Worm (Caenorhabditis elegans): ENCODE results near the gene F23H11.7.
A peak's percentile ranks its signal among the peaks of the same experiment; 100 is the strongest.

Gene F23H11.7

ce11 chrIII:873432-873831 lies 45.8 kb downstream of the F23H11.7 start, which contains the start of gene clc-19:
Gene clc-19, minus strand, starts transcription at chrIII:873566.
- TF ChIP-seq hlh-26 (GFP tag; conservative IDR thresholded peaks at IDR 0.05) (no peak), mcd-1 (GFP tag; IDR thresholded peaks at IDR 0.05) (no peak), unc-62 (GFP tag; optimal IDR thresholded peaks at IDR 0.05) (peak; percentile 26), nhr-80 (tag; optimal IDR thresholded peaks at IDR 0.05) (peak; percentile 33)

- TF ChIP-seq ztf-28 (GFP tag; IDR thresholded peaks at IDR 0.05) (no peak), snpc-3.4 (tag; optimal IDR thresholded peaks at IDR 0.05) (no peak), pha-4 (tag; optimal IDR thresholded peaks at IDR 0.05) (no peak), C17E4.6 (GFP tag; IDR thresholded peaks at IDR 0.05) (no peak), athp-1 (tag; optimal IDR thresholded peaks at IDR 0.05) (no peak), ztf-25 (GFP tag; IDR thresholded peaks at IDR 0.05) (no peak), nhr-80 (tag; optimal IDR thresholded peaks at IDR 0.05) (no peak), cebp-2 (GFP tag; IDR thresholded peaks at IDR 0.05) (no peak), ets-4 (GFP tag; optimal IDR thresholded peaks at IDR 0.05) (no peak), egrh-3 (GFP tag; IDR thresholded peaks at IDR 0.05) (no peak), lag-1 (GFP tag; IDR thresholded peaks at IDR 0.05) (no peak), aptf-3 (GFP tag; IDR thresholded peaks at IDR 0.05) (no peak), lir-1 (GFP tag; conservative IDR thresholded peaks at IDR 0.05) (no peak), F37B4.10 (GFP tag; IDR thresholded peaks at IDR 0.05) (no peak), fkh-3 (tag; optimal IDR thresholded peaks at IDR 0.05) (no peak), B0035.1 (tag; optimal IDR thresholded peaks at IDR 0.05) (no peak)
Observed at ce11 chrIII:872373-872772, 46.8 kb downstream of the F23H11.7 start, which contains the start of the genes T24C4.3 and clc-20. Gene T24C4.3, minus strand, starts transcription at chrIII:872473. Gene clc-20, plus strand, starts transcription at chrIII:872583.

ce11 chrIII:870555-870954 lies 48.7 kb downstream of the F23H11.7 start:
- no peak for TF ChIP-seq somi-1 (GFP tag; optimal IDR thresholded peaks at IDR 0.05)
- TF ChIP-seq attf-6 (GFP tag; IDR thresholded peaks at IDR 0.05): no peak
- no peak for TF ChIP-seq egrh-3 (GFP tag; IDR thresholded peaks at IDR 0.05)
- TF ChIP-seq lin-40 (tag; optimal IDR thresholded peaks at IDR 0.05): no peak

ce11 chrIII:869869-870268 lies 49.4 kb downstream of the F23H11.7 start, which contains the start of gene T24C4.2:
Gene T24C4.2, minus strand, starts transcription at chrIII:869969.
- TF ChIP-seq Y79H2A.3 (GFP tag; conservative IDR thresholded peaks at IDR 0.05): no peak
- TF ChIP-seq repo-1 (tag; optimal IDR thresholded peaks at IDR 0.05): no peak
- TF ChIP-seq lin-40 (tag; optimal IDR thresholded peaks at IDR 0.05): no peak
- TF ChIP-seq rcor-1 (GFP tag; IDR thresholded peaks at IDR 0.05): no peak
- TF ChIP-seq madf-8 (GFP tag; conservative IDR thresholded peaks at IDR 0.05): no peak
- no peak for TF ChIP-seq cebp-2 (GFP tag; IDR thresholded peaks at IDR 0.05)
- no peak for TF ChIP-seq F22D6.2 (tag; optimal IDR thresholded peaks at IDR 0.05)
- TF ChIP-seq rpc-1 (optimal IDR thresholded peaks at IDR 0.05): no peak
- no peak for TF ChIP-seq rpc-1 (tag; optimal IDR thresholded peaks at IDR 0.05)
- no peak for TF ChIP-seq attf-5 (GFP tag; optimal IDR thresholded peaks at IDR 0.05)
- no peak for TF ChIP-seq D2030.7 (GFP tag; IDR thresholded peaks at IDR 0.05)
- TF ChIP-seq snpc-3.4 (tag; optimal IDR thresholded peaks at IDR 0.05): no peak
- no peak for TF ChIP-seq snpc-1.3 (tag; optimal IDR thresholded peaks at IDR 0.05; ENCODE audit: insufficient read depth)
- TF ChIP-seq bed-2 (GFP tag; IDR thresholded peaks at IDR 0.05): no peak
- TF ChIP-seq F57A8.1 (GFP tag; optimal IDR thresholded peaks at IDR 0.05): no peak
- TF ChIP-seq Y56A3A.18 (GFP tag; IDR thresholded peaks at IDR 0.05): no peak
- TF ChIP-seq F57C9.4 (tag; optimal IDR thresholded peaks at IDR 0.05): no peak
- no peak for TF ChIP-seq ztf-26 (tag; optimal IDR thresholded peaks at IDR 0.05)
- TF ChIP-seq ceh-40 (GFP tag; IDR thresholded peaks at IDR 0.05): no peak
- no peak for TF ChIP-seq unc-62 (GFP tag; optimal IDR thresholded peaks at IDR 0.05)
- TF ChIP-seq F49E8.2 (tag; optimal IDR thresholded peaks at IDR 0.05; ENCODE audit: insufficient read depth): no peak
